Fruit fly (Drosophila melanogaster) Kc167 (cell line): ENCODE results near the gene fz2.

Source experiments
- Myc ChIP-seq: fragments of >200 bp; optimal IDR thresholded peaks from 2 replicates; lab custom pipeline; 2017; ENCODE audit warnings: missing external identifiers
- h ChIP-seq: fragments of >200 bp; optimal IDR thresholded peaks from 3 replicates; lab custom pipeline; 2018; ENCODE audit warnings: missing external identifiers
- psq ChIP-seq: fragments of >200 bp; optimal IDR thresholded peaks from 2 replicates; lab custom pipeline; 2017; ENCODE audit warnings: missing external identifiers

- TF ChIP-seq psq (lab: Kevin White, UChicago) (no peak), Myc (lab: Kevin White, UChicago) (no peak), h (lab: Kevin White, UChicago) (no peak)
Observed at dm6 chr3L:19190791-19191190, 44.4 kb downstream of the fz2 start.
